Worm (Caenorhabditis elegans): ENCODE measurements around the gene elo-5.

DNA sequence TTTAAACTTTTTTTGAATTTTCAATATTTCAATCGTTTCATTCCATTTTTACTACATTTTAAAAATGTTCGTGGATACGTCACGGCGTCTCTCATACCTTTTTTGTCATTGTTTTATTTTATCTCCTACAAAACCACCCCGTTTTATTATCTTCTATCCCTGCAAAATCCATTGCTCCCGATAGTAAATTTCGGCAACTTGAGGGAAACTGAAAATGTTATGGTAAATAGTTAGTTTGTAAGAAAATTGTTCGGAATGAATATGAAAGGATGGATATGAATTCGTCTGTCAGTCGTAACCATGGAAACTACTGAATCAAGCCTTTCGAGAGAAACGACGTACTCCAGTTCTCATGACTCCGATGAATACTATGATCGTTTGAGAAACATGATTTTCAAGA is 4.4 kb upstream of the elo-5 start, which contains the start of gene F41H10.2:
- TF ChIP-seq elt-2 (tag; optimal IDR thresholded peaks at IDR 0.05), result no peak
- TF ChIP-seq fos-1 (tag; optimal IDR thresholded peaks at IDR 0.05), result no peak
- TF ChIP-seq pqm-1 (tag; optimal IDR thresholded peaks at IDR 0.05), result no peak
- TF ChIP-seq mdl-1 (tag; optimal IDR thresholded peaks at IDR 0.05), result no peak
- TF ChIP-seq mef-2 (tag; optimal IDR thresholded peaks at IDR 0.05), result no peak
- no peak for TF ChIP-seq Y116A8C.19 (tag; optimal IDR thresholded peaks at IDR 0.05; ENCODE audit: borderline replicate concordance)
- TF ChIP-seq ceh-90 (tag; optimal IDR thresholded peaks at IDR 0.05), result no peak
- TF ChIP-seq nhr-237 (tag; optimal IDR thresholded peaks at IDR 0.05), result no peak
- TF ChIP-seq irx-1 (tag; optimal IDR thresholded peaks at IDR 0.05), result no peak
- TF ChIP-seq zag-1 (tag; optimal IDR thresholded peaks at IDR 0.05), result no peak
- TF ChIP-seq fkh-10 (GFP tag; optimal IDR thresholded peaks at IDR 0.05), result no peak
